Worm (Caenorhabditis elegans) whole organism, L4 larva: ENCODE results near the gene csn-5.

Experiments
- D1046.2 ChIP-seq: fragments of 200-800 bp; sonication (Bioruptor generic); IDR thresholded peaks from 2 replicates; pipeline ENCODE4 v1.3.6; 2022; ENCODE audit warnings: missing genetic modification characterization, missing compliant biosample characterization
- F10B5.3 ChIP-seq: sonication (generic microtip); optimal IDR thresholded peaks from 2 replicates; lab custom pipeline; 2016; ENCODE audit warnings: mild to moderate bottlenecking, missing genetic modification characterization, missing compliant biosample characterization
- F37D6.2 ChIP-seq: sonication (generic microtip); optimal IDR thresholded peaks from 2 replicates; lab custom pipeline; 2016; ENCODE audit warnings: mild to moderate bottlenecking, missing genetic modification characterization, missing compliant biosample characterization
- F44E2.7 ChIP-seq: fragments of 200-800 bp; sonication (Bioruptor generic); IDR thresholded peaks from 2 replicates; pipeline ENCODE4 v2.1.2; 2022; ENCODE audit warnings: missing genetic modification characterization, missing compliant biosample characterization
- R02D3.7 ChIP-seq: fragments of 150-350 bp; sonication (generic microtip); optimal IDR thresholded peaks from 3 replicates; lab custom pipeline; 2014; ENCODE audit warnings: missing biosample characterization, missing genetic modification characterization
- T26A8.4 ChIP-seq: fragments of 200-800 bp; sonication (Bioruptor generic); IDR thresholded peaks from 2 replicates; pipeline ENCODE4 v1.3.6; 2022; ENCODE audit warnings: missing genetic modification characterization, missing compliant biosample characterization
- aha-1 ChIP-seq: fragments of 150-350 bp; peaks from one replicate; lab custom pipeline; 2014; ENCODE audit warnings: missing biosample characterization, missing genetic modification characterization
- ceh-28 ChIP-seq: fragments of 150-350 bp; optimal IDR thresholded peaks from 2 replicates; lab custom pipeline; 2014; ENCODE audit warnings: missing biosample characterization, missing genetic modification reagents, missing genetic modification characterization
- ceh-44 ChIP-seq: fragments of 200-800 bp; sonication (Bioruptor generic); IDR thresholded peaks from 2 replicates; pipeline ENCODE4 v1.3.6; 2022; ENCODE audit warnings: missing genetic modification reagents, missing genetic modification characterization, missing compliant biosample characterization
- ceh-62 ChIP-seq: sonication (generic microtip); optimal IDR thresholded peaks from 2 replicates; lab custom pipeline; 2017; ENCODE audit warnings: missing biosample characterization, missing genetic modification characterization
- ces-1 ChIP-seq: fragments of 150-350 bp; sonication (generic microtip); optimal IDR thresholded peaks from 4 replicates; lab custom pipeline; 2014; ENCODE audit warnings: missing biosample characterization, missing genetic modification reagents, missing genetic modification characterization
- daf-16 ChIP-seq, 3 experiments: sonication (generic microtip); optimal IDR thresholded peaks; 2 replicates each; lab custom pipeline; 2016 to 2017; ENCODE audit warnings: missing genetic modification characterization in 3 of 3, missing genetic modification reagents in 3 of 3, mild to moderate bottlenecking in 2 of 3, missing compliant biosample characterization in 2 of 3, missing biosample characterization in 1 of 3, moderate library complexity in 1 of 3
- dmd-6 ChIP-seq: fragments of 200-800 bp; sonication (Bioruptor generic); IDR thresholded peaks from 2 replicates; pipeline ENCODE4 v1.3.6; 2022; ENCODE audit warnings: missing genetic modification reagents, missing genetic modification characterization, missing compliant biosample characterization
- dmd-9 ChIP-seq: fragments of 200-800 bp; sonication (Bioruptor generic); IDR thresholded peaks from 2 replicates; pipeline ENCODE4 v1.3.6; 2022; ENCODE audit warnings: missing genetic modification reagents, missing genetic modification characterization, missing compliant biosample characterization
- dpl-1 ChIP-seq: fragments of 150-350 bp; optimal IDR thresholded peaks from 2 replicates; lab custom pipeline; 2014; ENCODE audit warnings: missing biosample characterization, missing genetic modification reagents, missing genetic modification characterization
- duxl-1 ChIP-seq: sonication (generic microtip); optimal IDR thresholded peaks from 2 replicates; lab custom pipeline; 2016; ENCODE audit warnings: mild to moderate bottlenecking, missing genetic modification characterization, moderate library complexity, missing compliant biosample characterization; ENCODE audit not compliant: poor library complexity
- egl-27 ChIP-seq: sonication (generic microtip); optimal IDR thresholded peaks from 3 replicates; lab custom pipeline; 2017; ENCODE audit warnings: missing biosample characterization, missing genetic modification reagents, missing genetic modification characterization
- egl-43 ChIP-seq: fragments of 200-800 bp; sonication (Bioruptor generic); IDR thresholded peaks from 2 replicates; pipeline ENCODE4 v1.3.6; 2022; ENCODE audit warnings: missing genetic modification reagents, missing genetic modification characterization, missing compliant biosample characterization
- fkh-10 ChIP-seq: fragments of 150-350 bp; optimal IDR thresholded peaks from 2 replicates; lab custom pipeline; 2014; ENCODE audit warnings: missing biosample characterization, missing genetic modification reagents, missing genetic modification characterization
- gei-8 ChIP-seq: fragments of 200-800 bp; sonication (Bioruptor generic); optimal IDR thresholded peaks from 2 replicates; lab custom pipeline; 2018; ENCODE audit warnings: mild to moderate bottlenecking, missing genetic modification characterization, missing compliant biosample characterization
- hif-1 ChIP-seq, 2 experiments: sonication (generic microtip); optimal IDR thresholded peaks; 2 replicates each; lab custom pipeline; 2016 to 2017; ENCODE audit warnings: missing compliant biosample characterization in 2 of 2, missing genetic modification characterization in 2 of 2, missing genetic modification reagents in 2 of 2, missing genotype in 2 of 2, mild to moderate bottlenecking in 1 of 2
- hlh-11 ChIP-seq: fragments of 200-800 bp; sonication (Bioruptor generic); optimal IDR thresholded peaks from 2 replicates; lab custom pipeline; 2018; ENCODE audit warnings: mild to moderate bottlenecking, missing genetic modification characterization, missing compliant biosample characterization
- hlh-30 ChIP-seq: sonication (generic microtip); optimal IDR thresholded peaks from 2 replicates; lab custom pipeline; 2017; ENCODE audit warnings: antibody characterized with exemption, mild to moderate bottlenecking, missing genetic modification characterization, missing compliant biosample characterization; ENCODE audit not compliant: insufficient read depth
- hmg-1.1 ChIP-seq: fragments of 200-800 bp; sonication (Bioruptor generic); IDR thresholded peaks from 2 replicates; pipeline ENCODE4 v1.3.6; 2022; ENCODE audit warnings: missing genetic modification reagents, missing genetic modification characterization, missing compliant biosample characterization
- lin-1 ChIP-seq: fragments of 200-800 bp; sonication (Bioruptor generic); IDR thresholded peaks from 2 replicates; pipeline ENCODE4 v1.3.6; 2022; ENCODE audit warnings: missing genetic modification reagents, missing genetic modification characterization, missing compliant biosample characterization
- lin-13 ChIP-seq: fragments of 150-350 bp; optimal IDR thresholded peaks from 2 replicates; lab custom pipeline; 2014; ENCODE audit warnings: missing biosample characterization, missing genetic modification reagents, missing genetic modification characterization
- lin-15B ChIP-seq: fragments of 150-350 bp; sonication (generic microtip); optimal IDR thresholded peaks from 3 replicates; lab custom pipeline; 2014; ENCODE audit warnings: missing biosample characterization, missing genetic modification characterization
- lin-29 ChIP-seq: fragments of 200-800 bp; sonication (Bioruptor generic); IDR thresholded peaks from 2 replicates; pipeline ENCODE4 v1.3.6; 2022; ENCODE audit warnings: missing genetic modification reagents, missing genetic modification characterization, missing compliant biosample characterization
- lin-38 ChIP-seq: fragments of 200-800 bp; sonication (Bioruptor generic); IDR thresholded peaks from 2 replicates; pipeline ENCODE4 v1.3.6; 2022; ENCODE audit warnings: missing genetic modification reagents, missing genetic modification characterization, missing compliant biosample characterization
- lin-39 ChIP-seq: fragments of 150-350 bp; optimal IDR thresholded peaks from 2 replicates; lab custom pipeline; 2014; ENCODE audit warnings: missing biosample characterization, missing genetic modification reagents, missing genetic modification characterization
- lsy-2 ChIP-seq, 2 experiments: fragments of 150-350 bp in 1 of 2; sonication (generic microtip) in 1 of 2; optimal IDR thresholded peaks; 2 replicates each; lab custom pipeline; 2014 to 2017; ENCODE audit warnings: missing biosample characterization in 2 of 2, missing genetic modification characterization in 2 of 2
- madf-5 ChIP-seq, 2 experiments: fragments of 200-800 bp; sonication (Bioruptor generic); IDR thresholded peaks; 2 replicates each; pipeline ENCODE4 v1.3.6; 2022; ENCODE audit warnings: missing compliant biosample characterization in 2 of 2, missing genetic modification characterization in 2 of 2
- madf-9 ChIP-seq: fragments of 200-800 bp; sonication (Bioruptor generic); conservative IDR thresholded peaks from 2 replicates; pipeline ENCODE4 v1.3.6; 2022; ENCODE audit warnings: missing genetic modification reagents, missing genetic modification characterization, missing compliant biosample characterization
- nhr-111 ChIP-seq: fragments of 200-800 bp; sonication (Bioruptor generic); optimal IDR thresholded peaks from 2 replicates; lab custom pipeline; 2018; ENCODE audit warnings: mild to moderate bottlenecking, missing genetic modification characterization, missing compliant biosample characterization
- nhr-25 ChIP-seq: sonication (generic microtip); optimal IDR thresholded peaks from 2 replicates; lab custom pipeline; 2017; ENCODE audit warnings: missing genetic modification characterization, mild to moderate bottlenecking, missing compliant biosample characterization, antibody characterized with exemption, moderate library complexity, borderline replicate concordance; ENCODE audit not compliant: insufficient read depth
- nhr-42 ChIP-seq: fragments of 200-800 bp; sonication (Bioruptor generic); IDR thresholded peaks from 2 replicates; pipeline ENCODE4 v1.3.6; 2022; ENCODE audit warnings: missing genetic modification characterization, missing compliant biosample characterization
- saeg-2 ChIP-seq: fragments of 200-800 bp; sonication (Bioruptor generic); IDR thresholded peaks from 2 replicates; pipeline ENCODE4 v1.3.6; 2022; ENCODE audit warnings: missing genetic modification reagents, missing genetic modification characterization, missing compliant biosample characterization
- snpc-4 ChIP-seq: fragments of 150-350 bp; optimal IDR thresholded peaks from 2 replicates; lab custom pipeline; 2014; ENCODE audit warnings: missing biosample characterization, missing genetic modification characterization
- tag-97 ChIP-seq: fragments of 200-800 bp; sonication (Bioruptor generic); IDR thresholded peaks from 2 replicates; pipeline ENCODE4 v1.3.6; 2022; ENCODE audit warnings: missing genetic modification characterization, missing compliant biosample characterization
- tra-1 ChIP-seq: fragments of 200-800 bp; sonication (Bioruptor generic); IDR thresholded peaks from 2 replicates; pipeline ENCODE4 v1.3.6; 2022; ENCODE audit warnings: missing genetic modification reagents, missing genetic modification characterization, missing compliant biosample characterization
- unc-130 ChIP-seq: sonication (generic microtip); optimal IDR thresholded peaks from 2 replicates; lab custom pipeline; 2016; ENCODE audit warnings: missing genetic modification reagents, missing genetic modification characterization, missing compliant biosample characterization
- unc-62 ChIP-seq, 3 experiments: fragments of 150-350 bp in 1 of 3; sonication (generic microtip); optimal IDR thresholded peaks in 2 of 3; peaks in 1 of 3; 1 replicate in 1 of 3; 2 replicates in 2 of 3; lab custom pipeline; 2014 to 2017; ENCODE audit warnings: missing biosample characterization in 3 of 3, missing genetic modification characterization in 3 of 3, missing genetic modification reagents in 3 of 3, missing genotype in 1 of 3

Gene csn-5

ce11 chrIV:5660239-5660638, 10.9 kb downstream of the csn-5 start, which contains the start of gene skn-1:
TSS of gene skn-1 (minus strand) at chrIV:5660384.
- TF ChIP-seq ces-1 (GFP tag; lab: Kevin White, UChicago) (no peak), R02D3.7 (no peak), F10B5.3 (tag; lab: Kevin White, UChicago) (no peak), nhr-42 (GFP tag; lab: Robert Waterston, UW) (0 out of 2 replicates have a peak, but pooled peaks have one; percentile 14), lin-13 (GFP tag; lab: Kevin White, UChicago) (no peak), ceh-28 (tag; lab: Kevin White, UChicago) (no peak), ceh-62 (tag; lab: Kevin White, UChicago) (no peak), madf-5 (GFP tag; IDR thresholded peaks at IDR 0.05; lab: Robert Waterston, UW) (no peak), duxl-1 (tag; lab: Kevin White, UChicago) (peak; percentile 27), nhr-25 (tag; lab: Kevin White, UChicago) (no peak), lin-39 (no peak), F37D6.2 (tag; lab: Kevin White, UChicago) (no peak), hlh-30 (peak; percentile 9), tag-97 (GFP tag; lab: Robert Waterston, UW) (no peak), lsy-2 (tag; optimal IDR thresholded peaks at IDR 0.05; lab: Kevin White, UChicago) (no peak), T26A8.4 (GFP tag; lab: Robert Waterston, UW) (0 out of 2 replicates have a peak, but pooled peaks have one; percentile 12), lin-15B (tag; lab: Kevin White, UChicago) (no peak)
- TF ChIP-seq, all 104 proteins: peak for 4

- peak; percentile 85 for TF ChIP-seq aha-1
- no peak for TF ChIP-seq ceh-44
- peak in 1 of 2 experiments; percentile 72 for TF ChIP-seq unc-62 (GFP tag; optimal IDR thresholded peaks at IDR 0.05 in 1 of 2; lab: Kevin White, UChicago)
- TF ChIP-seq unc-62 (tag; optimal IDR thresholded peaks at IDR 0.05; lab: Kevin White, UChicago) = no peak
- TF ChIP-seq, all 104 proteins: peak for 2
Measured at ce11 chrIV:5662073-5662472, 12.7 kb downstream of the csn-5 start.

- TF ChIP-seq daf-16 (GFP tag; optimal IDR thresholded peaks at IDR 0.05; lab: Kevin White, UChicago) (no peak), daf-16 (tag; optimal IDR thresholded peaks at IDR 0.05; lab: Kevin White, UChicago) (peak; percentile 1), dmd-9 (GFP tag; lab: Robert Waterston, UW) (no peak), aha-1 (peak; percentile 94)
Measured at ce11 chrIV:5662886-5663285, 13.6 kb downstream of the csn-5 start.

ce11 chrIV:5664375-5665004, 15.2 kb downstream of the csn-5 start, which contains the start of gene bec-1:
TSS of gene bec-1 (minus strand) at chrIV:5664425.
- TF ChIP-seq daf-16 (GFP tag; optimal IDR thresholded peaks at IDR 0.05; lab: Kevin White, UChicago) (no peak), daf-16 (tag; optimal IDR thresholded peaks at IDR 0.05; lab: Kevin White, UChicago) (peak; percentile 10), unc-62 (GFP tag; optimal IDR thresholded peaks at IDR 0.05 in 1 of 2; lab: Kevin White, UChicago) (peak in 1 of 2 experiments; percentile 28), unc-62 (tag; optimal IDR thresholded peaks at IDR 0.05; lab: Kevin White, UChicago) (no peak), ces-1 (GFP tag; lab: Kevin White, UChicago) (no peak), lin-1 (GFP tag; lab: Robert Waterston, UW) (no peak), dmd-6 (GFP tag; lab: Robert Waterston, UW) (0 out of 2 replicates have a peak, but pooled peaks have one; percentile 21), unc-130 (GFP tag; lab: Kevin White, UChicago) (no peak), aha-1 (peak; percentile 19), D1046.2 (GFP tag; lab: Robert Waterston, UW) (no peak), fkh-10 (GFP tag; lab: Kevin White, UChicago) (no peak), hmg-1.1 (0 out of 2 replicates have a peak, but pooled peaks have one; percentile 10), lin-38 (GFP tag; lab: Robert Waterston, UW) (no peak), hif-1 (tag; optimal IDR thresholded peaks at IDR 0.05; lab: Kevin White, UChicago) (no peak), tra-1 (no peak), saeg-2 (no peak), T26A8.4 (GFP tag; lab: Robert Waterston, UW) (no peak; the same call in 1 of the 2 replicates), lin-29 (GFP tag; lab: Robert Waterston, UW) (no peak), egl-43 (no peak), egl-27 (no peak), hlh-11 (tag; lab: Kevin White, UChicago) (peak; percentile 31), gei-8 (GFP tag; lab: Kevin White, UChicago) (no peak), snpc-4 (no peak), nhr-111 (GFP tag; lab: Kevin White, UChicago) (no peak), dpl-1 (GFP tag; lab: Kevin White, UChicago) (no peak), madf-9 (0 out of 2 replicates have a peak, but pooled peaks have one; percentile 9), F44E2.7 (GFP tag; lab: Robert Waterston, UW) (no peak)
